Worm (Caenorhabditis elegans) whole organism, midembryonic: ENCODE measurements around the gene npp-24.

Experiments
- T22C8.4 ChIP-seq: fragments of 200-800 bp; sonication (Bioruptor generic); IDR thresholded peaks from 2 replicates; pipeline ENCODE4 v1.3.6; 2022; ENCODE audit warnings: missing genetic modification characterization, missing compliant biosample characterization
- cog-1 ChIP-seq: sonication (generic microtip); optimal IDR thresholded peaks from 2 replicates; lab custom pipeline; 2016; ENCODE audit warnings: missing genetic modification characterization, missing compliant biosample characterization
- flt-1 ChIP-seq: fragments of 200-800 bp; sonication (Bioruptor generic); IDR thresholded peaks from 2 replicates; pipeline ENCODE4 v1.3.6; 2022; ENCODE audit warnings: missing genetic modification characterization, missing compliant biosample characterization
- klf-2 ChIP-seq: fragments of 200-800 bp; sonication (Bioruptor generic); conservative IDR thresholded peaks from 2 replicates; pipeline ENCODE4 v1.3.6; 2022; ENCODE audit warnings: missing genetic modification reagents, missing genetic modification characterization, missing compliant biosample characterization
- med-1 ChIP-seq: sonication (generic microtip); optimal IDR thresholded peaks from 2 replicates; lab custom pipeline; 2017; ENCODE audit warnings: missing genetic modification characterization, mild to moderate bottlenecking, missing compliant biosample characterization, antibody characterized with exemption, missing genetic modification reagents; ENCODE audit not compliant: insufficient read depth
- ref-1 ChIP-seq: fragments of 200-800 bp; sonication (Bioruptor generic); conservative IDR thresholded peaks from 2 replicates; pipeline ENCODE4 v1.3.6; 2022; ENCODE audit warnings: missing genetic modification reagents, missing genetic modification characterization, missing compliant biosample characterization
- tab-1 ChIP-seq: fragments of 200-800 bp; sonication (Bioruptor generic); IDR thresholded peaks from 2 replicates; pipeline ENCODE4 v1.3.6; 2022; ENCODE audit warnings: missing genetic modification characterization, missing compliant biosample characterization
- ztf-23 ChIP-seq: fragments of 200-800 bp; sonication (Bioruptor generic); IDR thresholded peaks from 2 replicates; pipeline ENCODE4 v1.3.6; 2022; ENCODE audit warnings: missing genetic modification reagents, missing genetic modification characterization, missing compliant biosample characterization
- ztf-29 ChIP-seq: fragments of 200-800 bp; sonication (Bioruptor generic); IDR thresholded peaks from 2 replicates; pipeline ENCODE4 v1.3.6; 2022; ENCODE audit warnings: missing genetic modification reagents, missing genetic modification characterization, missing compliant biosample characterization

npp-24 gene

DNA sequence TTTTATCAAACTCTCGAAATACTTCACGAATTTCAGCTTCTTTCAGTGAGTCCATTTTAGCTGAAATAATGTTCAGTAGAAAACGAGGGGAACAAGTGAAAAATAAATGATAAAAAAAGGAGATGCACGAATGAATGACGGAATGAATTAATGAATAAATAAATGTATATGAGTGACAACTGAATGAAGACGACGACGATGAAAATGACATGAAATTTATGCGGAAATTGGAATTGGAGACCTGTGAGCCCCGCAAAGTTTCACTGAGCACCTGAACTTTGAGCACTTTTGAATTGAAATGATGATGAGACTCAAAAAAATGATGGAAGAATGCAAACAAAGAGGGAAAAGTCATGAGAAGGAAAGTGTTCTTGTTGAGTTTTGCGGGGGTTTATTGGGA is 23.7 kb upstream of the npp-24 start, which contains the start of gene cal-8:
Gene cal-8, minus strand, starts transcription at position 60 of the 400 bp plus-strand sequence.
- TF ChIP-seq tab-1 (no peak), ztf-23 (GFP tag; lab: Robert Waterston, UW) (no peak), ztf-29 (GFP tag; lab: Robert Waterston, UW) (no peak), klf-2 (GFP tag; lab: Robert Waterston, UW) (no peak), flt-1 (no peak), med-1 (GFP tag; lab: Kevin White, UChicago) (no peak), ref-1 (GFP tag; lab: Robert Waterston, UW) (no peak), T22C8.4 (GFP tag; lab: Robert Waterston, UW) (no peak), cog-1 (no peak)

DNA sequence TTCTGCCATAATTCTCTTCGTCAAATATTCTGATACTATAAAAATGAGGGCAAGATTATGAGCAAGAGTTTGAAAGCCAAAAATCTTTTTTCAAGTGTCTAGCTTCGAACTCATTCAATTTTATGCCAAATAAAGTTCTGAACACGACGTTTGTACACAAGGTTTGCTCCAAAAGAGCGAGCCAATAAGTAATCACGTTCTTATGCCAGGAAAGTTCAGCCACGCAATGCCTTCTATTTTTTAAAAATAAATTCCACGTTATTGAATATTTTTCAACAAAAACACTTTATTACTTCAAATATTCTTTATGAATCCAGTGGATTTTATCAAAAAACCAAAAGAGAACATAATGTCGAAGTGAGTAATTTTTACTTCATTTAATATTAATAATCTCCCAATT is 17.8 kb upstream of the npp-24 start, which contains the start of gene nep-5:
Gene nep-5, plus strand, starts transcription at position 301 of the 400 bp plus-strand sequence.
- TF ChIP-seq ref-1 (GFP tag; lab: Robert Waterston, UW) (no peak), ztf-29 (GFP tag; lab: Robert Waterston, UW) (no peak), cog-1 (no peak), T22C8.4 (GFP tag; lab: Robert Waterston, UW) (no peak), med-1 (GFP tag; lab: Kevin White, UChicago) (no peak), ztf-23 (GFP tag; lab: Robert Waterston, UW) (no peak), klf-2 (GFP tag; lab: Robert Waterston, UW) (no peak), tab-1 (no peak), flt-1 (no peak)

DNA sequence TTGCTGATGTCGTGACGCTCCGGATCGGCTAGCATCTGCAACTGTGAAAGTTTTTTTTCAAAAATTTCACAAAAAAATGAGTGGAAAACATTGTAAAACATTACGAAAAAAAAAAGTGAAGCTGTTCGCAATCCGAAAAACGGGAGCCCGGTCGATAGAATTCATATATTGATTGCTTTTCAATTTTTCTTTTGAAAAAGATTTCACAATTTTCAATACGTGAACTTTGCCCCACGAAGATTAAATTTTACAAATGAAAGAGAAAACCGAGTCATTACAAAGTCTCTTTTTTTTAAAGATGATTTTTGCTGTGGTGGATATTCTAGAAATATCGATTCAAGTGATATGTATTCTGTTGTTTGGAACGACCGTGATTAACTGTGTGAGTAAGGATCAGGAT is 11.3 kb upstream of the npp-24 start, which contains the start of gene F12A10.6:
Gene F12A10.6, minus strand, starts transcription at position 101 of the 400 bp plus-strand sequence.
- no peak for TF ChIP-seq cog-1
- no peak for TF ChIP-seq ztf-29 (GFP tag; lab: Robert Waterston, UW)
- no peak for TF ChIP-seq ref-1 (GFP tag; lab: Robert Waterston, UW)
- no peak for TF ChIP-seq klf-2 (GFP tag; lab: Robert Waterston, UW)
- TF ChIP-seq T22C8.4 (GFP tag; lab: Robert Waterston, UW) = no peak
- no peak for TF ChIP-seq med-1 (GFP tag; lab: Kevin White, UChicago)
- TF ChIP-seq ztf-23 (GFP tag; lab: Robert Waterston, UW) = no peak
- TF ChIP-seq tab-1 = no peak
- TF ChIP-seq flt-1 = no peak

DNA sequence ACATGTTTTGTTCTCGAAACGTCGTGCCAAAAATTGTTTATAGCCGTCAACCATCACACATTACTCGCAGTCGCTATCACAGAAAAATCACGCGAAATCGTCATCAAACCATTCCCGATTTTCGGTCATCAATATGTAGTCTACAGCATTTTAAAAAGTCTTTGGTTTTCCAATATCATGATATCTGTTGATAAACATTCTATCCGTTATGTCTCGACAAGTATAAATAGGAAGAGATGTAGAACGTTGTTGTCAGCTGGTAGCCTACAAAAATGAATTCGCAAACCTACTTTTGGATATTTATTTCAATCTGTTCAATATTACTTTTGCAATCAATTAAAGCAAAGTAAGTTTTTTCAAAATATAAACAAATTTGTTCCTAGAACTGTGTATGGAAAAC is 9.3 kb upstream of the npp-24 start, which contains the start of gene F12A10.1:
Gene F12A10.1, plus strand, starts transcription at position 166 of the 400 bp plus-strand sequence.
- TF ChIP-seq klf-2 (GFP tag; lab: Robert Waterston, UW) (no peak), ztf-29 (GFP tag; lab: Robert Waterston, UW) (no peak), T22C8.4 (GFP tag; lab: Robert Waterston, UW) (no peak), tab-1 (no peak), cog-1 (no peak), ztf-23 (GFP tag; lab: Robert Waterston, UW) (no peak), ref-1 (GFP tag; lab: Robert Waterston, UW) (no peak), med-1 (GFP tag; lab: Kevin White, UChicago) (no peak), flt-1 (no peak)

DNA sequence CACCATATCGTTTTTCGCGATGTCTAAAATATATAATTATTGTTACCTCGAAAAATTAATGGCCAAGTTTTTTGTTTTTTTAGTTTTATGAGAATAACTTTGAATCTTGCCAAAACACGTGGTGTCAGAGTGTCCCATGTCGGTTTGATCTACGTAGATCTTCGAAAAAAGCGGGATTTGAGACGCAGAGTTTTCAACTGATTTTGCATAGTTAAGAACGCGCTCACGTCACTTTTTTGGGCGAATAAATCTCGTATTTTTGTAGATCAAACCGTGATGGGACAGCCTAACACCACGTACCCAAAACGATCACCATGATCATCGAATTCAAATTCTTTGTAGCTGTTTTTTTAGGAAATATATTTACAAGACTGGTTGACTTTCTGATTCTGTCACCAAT is 8.1 kb upstream of the npp-24 start:
- TF ChIP-seq cog-1 = no peak
- TF ChIP-seq ztf-23 (GFP tag; lab: Robert Waterston, UW) = no peak
- TF ChIP-seq ref-1 (GFP tag; lab: Robert Waterston, UW) = no peak
- no peak for TF ChIP-seq med-1 (GFP tag; lab: Kevin White, UChicago)
- no peak for TF ChIP-seq klf-2 (GFP tag; lab: Robert Waterston, UW)
- TF ChIP-seq flt-1 = no peak
- no peak for TF ChIP-seq T22C8.4 (GFP tag; lab: Robert Waterston, UW)
- no peak for TF ChIP-seq tab-1
- TF ChIP-seq ztf-29 (GFP tag; lab: Robert Waterston, UW) = no peak

DNA sequence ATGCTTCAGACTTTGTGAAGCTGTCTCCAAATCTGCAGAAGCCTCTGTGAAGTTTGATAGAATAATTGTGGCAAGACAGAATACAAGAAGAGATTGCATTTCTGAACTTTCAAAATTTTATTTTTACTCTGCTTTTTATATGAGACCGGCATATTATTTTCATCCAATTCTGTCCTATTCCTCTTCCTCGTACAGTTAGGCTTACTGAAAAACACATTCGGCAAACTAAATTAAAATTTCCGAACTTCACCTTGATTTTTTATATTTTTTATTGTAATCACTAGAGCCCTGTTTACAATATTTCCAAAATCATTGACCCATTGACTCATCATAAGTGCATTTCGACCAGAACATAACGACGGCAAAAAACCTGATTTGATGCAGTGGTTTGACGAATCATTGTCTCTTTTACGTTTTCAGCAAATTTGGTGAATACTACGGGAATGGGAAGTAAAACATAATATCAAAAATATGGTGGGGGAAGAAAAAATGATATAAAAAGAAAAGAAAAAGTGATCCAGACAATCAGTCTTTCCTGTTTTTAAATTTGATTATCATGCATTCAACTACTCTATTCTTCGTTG is 7.4 kb upstream of the npp-24 start, which contains the start of the genes suex-1 and F12A10.9:
Gene suex-1, minus strand, starts transcription at position 101 of the 584 bp plus-strand sequence.
Gene F12A10.9, plus strand, starts transcription at position 534 of the 584 bp plus-strand sequence.
- no peak for TF ChIP-seq klf-2 (GFP tag; lab: Robert Waterston, UW)
- TF ChIP-seq tab-1 = no peak
- no peak for TF ChIP-seq ztf-23 (GFP tag; lab: Robert Waterston, UW)
- no peak for TF ChIP-seq med-1 (GFP tag; lab: Kevin White, UChicago)
- TF ChIP-seq ztf-29 (GFP tag; lab: Robert Waterston, UW) = no peak
- no peak for TF ChIP-seq ref-1 (GFP tag; lab: Robert Waterston, UW)
- TF ChIP-seq T22C8.4 (GFP tag; lab: Robert Waterston, UW) = no peak
- TF ChIP-seq cog-1 = no peak
- TF ChIP-seq flt-1 = no peak

DNA sequence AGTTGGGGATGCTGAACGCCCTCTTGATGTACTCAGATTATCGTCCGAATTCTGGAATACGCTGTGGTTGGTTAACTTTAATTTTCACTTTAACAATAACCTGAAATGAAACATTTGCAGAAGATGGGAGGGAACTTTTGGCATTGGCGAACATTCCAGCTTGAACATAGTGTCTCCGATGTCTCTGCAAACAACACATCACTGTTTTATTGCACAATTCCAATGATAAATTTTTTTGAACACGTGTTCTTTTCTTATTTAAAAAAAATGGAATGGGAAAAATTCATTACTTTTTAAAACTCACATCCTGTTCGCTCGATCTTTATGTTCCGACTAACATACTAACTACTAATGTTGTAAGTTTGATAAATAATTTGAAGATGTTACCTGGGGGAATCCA is 5.2 kb upstream of the npp-24 start, which contains the start of gene fzy-1:
Gene fzy-1, plus strand, starts transcription at position 301 of the 400 bp plus-strand sequence.
- TF ChIP-seq med-1 (GFP tag; lab: Kevin White, UChicago) = no peak
- no peak for TF ChIP-seq tab-1
- TF ChIP-seq cog-1 = no peak
- TF ChIP-seq ztf-29 (GFP tag; lab: Robert Waterston, UW) = no peak
- no peak for TF ChIP-seq ref-1 (GFP tag; lab: Robert Waterston, UW)

DNA sequence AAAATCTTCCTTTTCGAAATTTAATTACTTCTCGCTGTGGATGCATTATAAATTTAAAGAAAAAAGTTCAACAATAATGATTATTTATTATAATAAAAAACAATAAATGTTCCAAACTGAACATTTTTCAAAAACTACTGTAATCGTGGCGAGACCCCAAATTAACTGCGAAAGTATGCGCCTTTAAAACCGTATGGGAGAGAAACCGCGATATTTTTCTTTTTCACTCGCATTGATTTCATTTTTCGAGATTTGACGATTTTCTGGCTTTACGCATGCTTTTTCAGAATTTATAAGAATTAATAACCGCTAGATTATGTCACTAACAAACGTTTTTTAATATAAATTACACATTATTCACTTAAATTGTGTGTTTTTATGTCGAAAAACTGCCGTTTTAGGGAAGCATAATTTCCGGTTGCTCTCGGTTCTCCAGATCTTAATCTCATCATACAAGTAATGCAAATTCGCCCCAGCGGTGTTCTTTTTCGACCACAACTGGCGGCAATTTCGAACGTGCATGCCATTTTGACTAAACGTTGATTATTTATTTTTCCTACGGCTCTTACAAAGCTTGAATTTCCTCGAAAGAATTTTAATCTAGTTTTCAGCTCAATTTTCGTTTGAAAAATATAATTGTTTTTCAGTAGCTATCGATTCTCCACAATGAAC is 4.5 kb upstream of the npp-24 start, which contains the start of gene F12A10.8:
Gene F12A10.8, minus strand, starts transcription at position 79 of the 672 bp plus-strand sequence.
- TF ChIP-seq klf-2 (GFP tag; lab: Robert Waterston, UW) (no peak), ztf-29 (GFP tag; lab: Robert Waterston, UW) (no peak), T22C8.4 (GFP tag; lab: Robert Waterston, UW) (no peak), cog-1 (no peak), ref-1 (GFP tag; lab: Robert Waterston, UW) (no peak), ztf-23 (GFP tag; lab: Robert Waterston, UW) (no peak)

DNA sequence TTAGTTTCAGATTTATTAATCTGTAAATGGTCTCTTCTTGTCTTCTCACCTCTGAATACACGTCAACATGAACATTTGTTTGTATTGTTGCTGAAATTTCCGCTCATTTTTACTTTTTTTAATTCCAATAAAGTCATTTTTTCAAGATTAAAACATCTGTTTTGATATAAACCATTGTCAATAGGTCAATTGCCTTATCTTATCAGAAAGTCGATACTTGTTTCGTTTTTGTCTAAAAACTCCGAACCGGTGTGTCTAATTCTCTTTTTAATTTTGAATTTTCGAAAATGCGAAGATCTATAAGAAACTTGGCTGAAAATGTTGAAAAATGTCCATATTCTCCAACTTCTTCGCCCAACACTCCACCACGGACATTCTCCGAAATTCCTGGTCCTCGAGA is 1.9 kb upstream of the npp-24 start, which contains the start of gene cyp-44A1:
Gene cyp-44A1, plus strand, starts transcription at position 285 of the 400 bp plus-strand sequence.
- TF ChIP-seq tab-1 (no peak), cog-1 (no peak), ref-1 (GFP tag; lab: Robert Waterston, UW) (no peak)
